Fruit fly (Drosophila melanogaster) whole organism, pupa: ENCODE results near the gene CG43373.

Experiments used
- CG10348 ChIP-seq: fragments of 200-800 bp; sonication (Bioruptor generic); IDR thresholded peaks from 2 replicates; pipeline ENCODE4 v1.3.6; 2022; ENCODE audit warnings: missing biosample characterization, missing genetic modification characterization
- CG12605 ChIP-seq: fragments of 200-800 bp; sonication (Bioruptor generic); IDR thresholded peaks from 2 replicates; pipeline ENCODE4 v1.3.6; 2022; ENCODE audit warnings: missing biosample characterization, missing genetic modification characterization
- CG13204 ChIP-seq: fragments of 200-800 bp; sonication (Bioruptor generic); optimal IDR thresholded peaks from 2 replicates; lab custom pipeline; 2018; ENCODE audit warnings: missing biosample characterization, mild to moderate bottlenecking, missing genetic modification characterization, moderate library complexity
- CG14655 ChIP-seq: fragments of 200-800 bp; sonication (Bioruptor generic); optimal IDR thresholded peaks from 3 replicates; lab custom pipeline; 2017; ENCODE audit warnings: mild to moderate bottlenecking, missing biosample characterization, missing genetic modification reagents, missing genetic modification characterization
- CG15710 ChIP-seq: fragments of 200-800 bp; sonication (Bioruptor generic); optimal IDR thresholded peaks from 2 replicates; lab custom pipeline; 2018; ENCODE audit warnings: missing biosample characterization, mild to moderate bottlenecking, missing genetic modification characterization, moderate library complexity
- CG17806 ChIP-seq: fragments of 200-800 bp; sonication (Bioruptor generic); optimal IDR thresholded peaks from 2 replicates; lab custom pipeline; 2018; ENCODE audit warnings: missing biosample characterization, mild to moderate bottlenecking, missing genetic modification characterization, moderate library complexity
- CG32121 ChIP-seq: fragments of 200-800 bp; sonication (Bioruptor generic); IDR thresholded peaks from 2 replicates; pipeline ENCODE4 v1.3.6; 2022; ENCODE audit warnings: missing biosample characterization, missing genetic modification characterization
- CG34367 ChIP-seq: fragments of 200-800 bp; sonication (Bioruptor generic); optimal IDR thresholded peaks from 2 replicates; lab custom pipeline; 2018; ENCODE audit warnings: missing biosample characterization, mild to moderate bottlenecking, missing genetic modification characterization
- CG4496 ChIP-seq: fragments of 200-800 bp; sonication (Bioruptor generic); IDR thresholded peaks from 3 replicates; pipeline ENCODE4 v1.3.6; 2022; ENCODE audit warnings: missing biosample characterization, missing genetic modification characterization
- CG8159 ChIP-seq: fragments of 200-800 bp; sonication (Bioruptor generic); optimal IDR thresholded peaks from 3 replicates; lab custom pipeline; 2018; ENCODE audit warnings: missing biosample characterization, mild to moderate bottlenecking, missing genetic modification characterization, moderate library complexity
- CG8301 ChIP-seq: fragments of 200-800 bp; sonication (Bioruptor generic); optimal IDR thresholded peaks from 2 replicates; lab custom pipeline; 2018; ENCODE audit warnings: missing biosample characterization, mild to moderate bottlenecking, missing genetic modification characterization
- CG9948 ChIP-seq: fragments of 200-800 bp; sonication (Bioruptor generic); optimal IDR thresholded peaks from 2 replicates; lab custom pipeline; 2018; ENCODE audit warnings: missing biosample characterization, mild to moderate bottlenecking, missing genetic modification characterization, moderate library complexity
- D1 ChIP-seq: fragments of 200-800 bp; sonication (Bioruptor generic); optimal IDR thresholded peaks from 2 replicates; lab custom pipeline; 2018; ENCODE audit warnings: missing biosample characterization, mild to moderate bottlenecking, missing genetic modification characterization, moderate library complexity
- EcR ChIP-seq: fragments of 200-800 bp; sonication (Bioruptor generic); optimal IDR thresholded peaks from 3 replicates; lab custom pipeline; 2019; ENCODE audit warnings: missing biosample characterization, missing genetic modification characterization, mild to moderate bottlenecking, moderate library complexity, missing genetic modification reagents
- Ets98B ChIP-seq: fragments of 200-800 bp; sonication (Bioruptor generic); IDR thresholded peaks from 2 replicates; pipeline ENCODE4 v1.3.6; 2022; ENCODE audit warnings: missing biosample characterization, missing genetic modification characterization
- Pif1A ChIP-seq: fragments of 200-800 bp; sonication (Bioruptor generic); optimal IDR thresholded peaks from 3 replicates; lab custom pipeline; 2016; ENCODE audit warnings: missing biosample characterization, missing genetic modification characterization
- Pif1B ChIP-seq: fragments of 200-800 bp; sonication (Bioruptor generic); optimal IDR thresholded peaks from 3 replicates; lab custom pipeline; 2016; ENCODE audit warnings: missing biosample characterization, missing genetic modification characterization
- Snoo ChIP-seq: fragments of 200-800 bp; sonication (Bioruptor generic); optimal IDR thresholded peaks from 3 replicates; lab custom pipeline; 2017; ENCODE audit warnings: missing biosample characterization, mild to moderate bottlenecking, missing genetic modification characterization, inconsistent platforms
- fd96Ca ChIP-seq: fragments of 200-800 bp; sonication (Bioruptor generic); IDR thresholded peaks from 3 replicates; pipeline ENCODE4 v1.3.6; 2022; ENCODE audit warnings: missing biosample characterization, missing genetic modification characterization
- gl ChIP-seq: fragments of 200-800 bp; sonication (Bioruptor generic); optimal IDR thresholded peaks from 2 replicates; lab custom pipeline; 2018; ENCODE audit warnings: missing biosample characterization, mild to moderate bottlenecking, missing genetic modification characterization
- rn ChIP-seq: fragments of 200-800 bp; sonication (Bioruptor generic); IDR thresholded peaks from 2 replicates; pipeline ENCODE4 v1.3.6; 2022; ENCODE audit warnings: missing biosample characterization, missing genetic modification characterization

CG43373 gene

DNA sequence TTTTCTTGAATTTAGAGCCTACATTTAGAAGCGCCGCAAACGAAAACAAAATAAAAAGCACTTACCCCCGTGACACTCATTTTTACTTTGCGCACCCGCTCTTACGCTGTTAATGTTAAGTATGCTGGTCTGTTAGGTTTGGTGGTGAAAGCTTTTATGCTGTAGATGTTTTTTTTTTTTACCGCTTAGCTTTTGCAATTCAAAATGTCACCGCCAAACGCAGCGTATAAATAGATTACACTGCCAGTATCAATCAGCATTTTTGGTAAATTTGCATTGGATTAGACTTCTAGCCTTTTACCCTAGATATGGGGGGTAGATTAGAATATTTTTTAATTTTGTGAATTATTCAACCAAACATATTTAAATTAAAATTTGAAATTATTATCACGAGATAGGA is 47.9 kb downstream of the CG43373 start:
- no peak for TF ChIP-seq CG8301 (tag; lab: Kevin White, UChicago)
- TF ChIP-seq rn (GFP tag; lab: Robert Waterston, UW), result no peak
- no peak for TF ChIP-seq CG9948

DNA sequence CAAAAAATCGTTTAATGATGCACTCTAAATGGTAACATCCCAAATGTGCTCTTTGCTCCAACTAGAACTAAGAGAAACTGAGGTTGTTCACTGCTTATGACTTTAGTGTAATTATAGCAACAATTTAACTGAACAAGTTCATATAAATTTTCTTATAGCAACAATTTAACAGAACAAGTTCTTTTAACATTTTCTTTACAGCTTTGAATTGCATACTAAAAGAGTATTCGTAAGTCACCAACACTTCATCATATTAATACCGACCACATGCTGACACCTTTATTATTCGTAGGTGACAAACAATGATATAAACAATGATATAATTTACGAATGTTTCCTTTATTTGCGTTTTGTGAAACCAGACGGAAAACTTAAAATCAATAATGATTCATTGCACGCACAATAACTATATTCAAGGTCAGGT is 48.5 kb downstream of the CG43373 start:
- no peak for TF ChIP-seq CG13204
- TF ChIP-seq CG8159 (tag; lab: Kevin White, UChicago), result peak; percentile 38
- no peak for TF ChIP-seq fd96Ca (GFP tag; lab: Robert Waterston, UW)
- TF ChIP-seq CG8301 (tag; lab: Kevin White, UChicago), result peak; percentile 34
- no peak for TF ChIP-seq Pif1A (GFP tag; lab: Kevin White, UChicago)
- TF ChIP-seq EcR (GFP tag; lab: Kevin White, UChicago), result no peak
- TF ChIP-seq CG17806, result peak; percentile 19
- TF ChIP-seq CG14655 (GFP tag; lab: Kevin White, UChicago), result peak; percentile 48
- TF ChIP-seq D1 (tag; lab: Kevin White, UChicago), result no peak
- no peak for TF ChIP-seq CG10348 (GFP tag; lab: Robert Waterston, UW)
- peak; percentile 15 for TF ChIP-seq CG15710 (tag; lab: Kevin White, UChicago)
- no peak for TF ChIP-seq Ets98B (GFP tag; lab: Robert Waterston, UW)
- no peak for TF ChIP-seq gl (tag; lab: Kevin White, UChicago)
- TF ChIP-seq CG4496 (GFP tag; lab: Robert Waterston, UW), result peak; percentile 16; the same call in 1 of the 3 replicates
- TF ChIP-seq CG9948, result peak; percentile 25
- no peak for TF ChIP-seq Snoo
- peak; percentile 1 for TF ChIP-seq Pif1B (GFP tag; lab: Kevin White, UChicago)
- no peak for TF ChIP-seq rn (GFP tag; lab: Robert Waterston, UW)
- TF ChIP-seq CG32121 (GFP tag; lab: Robert Waterston, UW), result no peak; the same call in 1 of the 2 replicates
- TF ChIP-seq, all 21 proteins: peak for 8

- TF ChIP-seq Pif1A (GFP tag; lab: Kevin White, UChicago), result no peak
- no peak for TF ChIP-seq fd96Ca (GFP tag; lab: Robert Waterston, UW)
- no peak for TF ChIP-seq CG4496 (GFP tag; lab: Robert Waterston, UW)
- TF ChIP-seq CG32121 (GFP tag; lab: Robert Waterston, UW), result no peak
- no peak for TF ChIP-seq Snoo
Measured at dm6 chr3L:16493717-16494116, 49.5 kb downstream of the CG43373 start.

- no peak for TF ChIP-seq fd96Ca (GFP tag; lab: Robert Waterston, UW)
- TF ChIP-seq Snoo, result no peak
- no peak for TF ChIP-seq D1 (tag; lab: Kevin White, UChicago)
- TF ChIP-seq Pif1A (GFP tag; lab: Kevin White, UChicago), result no peak
- TF ChIP-seq CG8301 (tag; lab: Kevin White, UChicago), result no peak
- TF ChIP-seq rn (GFP tag; lab: Robert Waterston, UW), result no peak
- no peak for TF ChIP-seq CG14655 (GFP tag; lab: Kevin White, UChicago)
- no peak for TF ChIP-seq EcR (GFP tag; lab: Kevin White, UChicago)
- TF ChIP-seq gl (tag; lab: Kevin White, UChicago), result no peak
- no peak for TF ChIP-seq CG13204
- TF ChIP-seq CG8159 (tag; lab: Kevin White, UChicago), result no peak
- TF ChIP-seq CG17806, result no peak
- no peak for TF ChIP-seq CG9948
Measured at dm6 chr3L:16491006-16491605, 52.1 kb downstream of the CG43373 start.

- TF ChIP-seq EcR (GFP tag; lab: Kevin White, UChicago) (no peak), CG8159 (tag; lab: Kevin White, UChicago) (peak; percentile 92), CG13204 (peak; percentile 55), Ets98B (GFP tag; lab: Robert Waterston, UW) (no peak), CG12605 (0 out of 2 replicates have a peak, but pooled peaks have one; percentile 27), Pif1B (GFP tag; lab: Kevin White, UChicago) (peak; percentile 78), gl (tag; lab: Kevin White, UChicago) (peak; percentile 78), fd96Ca (GFP tag; lab: Robert Waterston, UW) (peak; percentile 27; the same call in 1 of the 3 replicates), CG9948 (peak; percentile 87), CG34367 (peak; percentile 90), rn (GFP tag; lab: Robert Waterston, UW) (no peak), Snoo (peak; percentile 64), CG17806 (peak; percentile 91), Pif1A (GFP tag; lab: Kevin White, UChicago) (peak; percentile 59), CG15710 (tag; lab: Kevin White, UChicago) (peak; percentile 91), D1 (tag; lab: Kevin White, UChicago) (peak; percentile 65), CG14655 (GFP tag; lab: Kevin White, UChicago) (peak; percentile 70), CG10348 (GFP tag; lab: Robert Waterston, UW) (no peak), CG32121 (GFP tag; lab: Robert Waterston, UW) (no peak), CG8301 (tag; lab: Kevin White, UChicago) (peak; percentile 36), CG4496 (GFP tag; lab: Robert Waterston, UW) (peak; percentile 66)
- TF ChIP-seq, all 21 proteins: peak for 16
Measured at dm6 chr3L:16490583-16490880, 52.6 kb downstream of the CG43373 start.

- peak; percentile 58 for TF ChIP-seq CG14655 (GFP tag; lab: Kevin White, UChicago)
- TF ChIP-seq CG13204, result no peak
- TF ChIP-seq fd96Ca (GFP tag; lab: Robert Waterston, UW), result peak; percentile 36; the same call in 1 of the 3 replicates
- TF ChIP-seq CG17806, result peak; percentile 74
- TF ChIP-seq CG32121 (GFP tag; lab: Robert Waterston, UW), result no peak
- peak; percentile 26 for TF ChIP-seq CG34367
- TF ChIP-seq EcR (GFP tag; lab: Kevin White, UChicago), result peak; percentile 55
- TF ChIP-seq Snoo, result peak; percentile 71
- no peak for TF ChIP-seq rn (GFP tag; lab: Robert Waterston, UW)
- TF ChIP-seq D1 (tag; lab: Kevin White, UChicago), result peak; percentile 26
- TF ChIP-seq CG8159 (tag; lab: Kevin White, UChicago), result peak; percentile 40
- TF ChIP-seq CG4496 (GFP tag; lab: Robert Waterston, UW), result no peak
- TF ChIP-seq gl (tag; lab: Kevin White, UChicago), result peak; percentile 34
- no peak for TF ChIP-seq Ets98B (GFP tag; lab: Robert Waterston, UW)
- TF ChIP-seq Pif1A (GFP tag; lab: Kevin White, UChicago), result peak; percentile 16
- no peak for TF ChIP-seq CG8301 (tag; lab: Kevin White, UChicago)
- TF ChIP-seq CG12605, result no peak
- no peak for TF ChIP-seq CG10348 (GFP tag; lab: Robert Waterston, UW)
- peak; percentile 31 for TF ChIP-seq CG15710 (tag; lab: Kevin White, UChicago)
- peak; percentile 5 for TF ChIP-seq Pif1B (GFP tag; lab: Kevin White, UChicago)
- peak; percentile 76 for TF ChIP-seq CG9948
Measured at dm6 chr3L:16489822-16490582, 53.2 kb downstream of the CG43373 start.
